Worm (Caenorhabditis elegans) whole organism, late embryonic: ENCODE data around the gene T04C12.33.

Source experiments
- C08G9.2 ChIP-seq: sonication (generic microtip); optimal IDR thresholded peaks from 2 replicates; lab custom pipeline; 2016; ENCODE audit warnings: mild to moderate bottlenecking, missing genetic modification characterization, moderate library complexity, missing compliant biosample characterization
- C38D4.7 ChIP-seq: fragments of 200-800 bp; sonication (Bioruptor generic); optimal IDR thresholded peaks from 2 replicates; lab custom pipeline; 2018; ENCODE audit warnings: mild to moderate bottlenecking, missing genetic modification characterization, moderate library complexity, missing compliant biosample characterization
- K09A11.1 ChIP-seq: sonication (generic microtip); optimal IDR thresholded peaks from 2 replicates; lab custom pipeline; 2017; ENCODE audit warnings: antibody characterized with exemption, mild to moderate bottlenecking, missing genetic modification characterization, missing compliant biosample characterization; ENCODE audit not compliant: insufficient read depth
- Y22D7AL.16 ChIP-seq: sonication (generic microtip); optimal IDR thresholded peaks from 2 replicates; lab custom pipeline; 2016; ENCODE audit warnings: missing genetic modification characterization, missing compliant biosample characterization
- ceh-14 ChIP-seq: sonication (generic microtip); optimal IDR thresholded peaks from 2 replicates; lab custom pipeline; 2016; ENCODE audit warnings: missing genotype, missing genetic modification characterization, missing compliant biosample characterization
- ceh-19 ChIP-seq: fragments of 200-800 bp; sonication (Bioruptor generic); optimal IDR thresholded peaks from 2 replicates; lab custom pipeline; 2018; ENCODE audit warnings: mild to moderate bottlenecking, missing genetic modification characterization, missing compliant biosample characterization
- ceh-2 ChIP-seq: sonication (generic microtip); optimal IDR thresholded peaks from 2 replicates; lab custom pipeline; 2016; ENCODE audit warnings: missing genotype, missing genetic modification characterization, missing compliant biosample characterization
- ceh-22 ChIP-seq: sonication (generic microtip); optimal IDR thresholded peaks from 2 replicates; lab custom pipeline; 2017; ENCODE audit warnings: missing biosample characterization, missing genetic modification characterization
- ceh-31 ChIP-seq: sonication (generic microtip); optimal IDR thresholded peaks from 2 replicates; lab custom pipeline; 2016; ENCODE audit warnings: missing genetic modification characterization, missing compliant biosample characterization
- ceh-34 ChIP-seq: sonication (generic microtip); optimal IDR thresholded peaks from 2 replicates; lab custom pipeline; 2016; ENCODE audit warnings: mild to moderate bottlenecking, missing genetic modification characterization, missing compliant biosample characterization
- ceh-45 ChIP-seq: fragments of 200-800 bp; sonication (Bioruptor generic); IDR thresholded peaks from 2 replicates; pipeline ENCODE4 v1.3.6; 2022; ENCODE audit warnings: missing genetic modification reagents, missing genetic modification characterization, missing compliant biosample characterization
- ceh-48 ChIP-seq: sonication (generic microtip); optimal IDR thresholded peaks from 2 replicates; lab custom pipeline; 2016; ENCODE audit warnings: missing genetic modification characterization, inconsistent platforms, missing compliant biosample characterization
- ceh-6 ChIP-seq: fragments of 200-800 bp; sonication (Bioruptor generic); optimal IDR thresholded peaks from 2 replicates; lab custom pipeline; 2018; ENCODE audit warnings: mild to moderate bottlenecking, missing genetic modification characterization, missing compliant biosample characterization
- ceh-9 ChIP-seq: sonication (generic microtip); optimal IDR thresholded peaks from 2 replicates; lab custom pipeline; 2016; ENCODE audit warnings: mild to moderate bottlenecking, missing genetic modification characterization, inconsistent platforms, missing compliant biosample characterization
- che-1 ChIP-seq: sonication (generic microtip); optimal IDR thresholded peaks from 2 replicates; lab custom pipeline; 2016; ENCODE audit warnings: mild to moderate bottlenecking, missing genetic modification characterization, missing compliant biosample characterization
- dmd-4 ChIP-seq: sonication (generic microtip); optimal IDR thresholded peaks from 2 replicates; lab custom pipeline; 2016; ENCODE audit warnings: borderline replicate concordance, missing genetic modification characterization, missing compliant biosample characterization
- dve-1 ChIP-seq: sonication (generic microtip); optimal IDR thresholded peaks from 2 replicates; lab custom pipeline; 2017; ENCODE audit warnings: antibody characterized with exemption, mild to moderate bottlenecking, missing genetic modification characterization, missing compliant biosample characterization
- elt-4 ChIP-seq: sonication (generic microtip); optimal IDR thresholded peaks from 2 replicates; lab custom pipeline; 2016; ENCODE audit warnings: missing genetic modification characterization, missing compliant biosample characterization
- ets-4 ChIP-seq: sonication (generic microtip); optimal IDR thresholded peaks from 2 replicates; lab custom pipeline; 2016; ENCODE audit warnings: missing genetic modification characterization, missing compliant biosample characterization
- fkh-10 ChIP-seq: fragments of 150-350 bp; optimal IDR thresholded peaks from 2 replicates; lab custom pipeline; 2014; ENCODE audit warnings: missing biosample characterization, missing genetic modification reagents, missing genetic modification characterization
- gmeb-2 ChIP-seq: sonication (generic microtip); optimal IDR thresholded peaks from 2 replicates; lab custom pipeline; 2016; ENCODE audit warnings: missing genetic modification characterization, inconsistent platforms, missing compliant biosample characterization
- hlh-15 ChIP-seq: sonication (generic microtip); optimal IDR thresholded peaks from 2 replicates; lab custom pipeline; 2016; ENCODE audit warnings: missing genetic modification characterization, missing compliant biosample characterization
- hlh-6 ChIP-seq: sonication (generic microtip); optimal IDR thresholded peaks from 2 replicates; lab custom pipeline; 2016; ENCODE audit warnings: missing genotype, missing genetic modification characterization, missing compliant biosample characterization
- hlh-8 ChIP-seq: sonication (generic microtip); optimal IDR thresholded peaks from 2 replicates; lab custom pipeline; 2016; ENCODE audit warnings: missing genotype, missing genetic modification characterization, missing compliant biosample characterization
- lim-6 ChIP-seq: sonication (generic microtip); optimal IDR thresholded peaks from 2 replicates; lab custom pipeline; 2016; ENCODE audit warnings: missing genetic modification characterization, missing compliant biosample characterization
- lin-11 ChIP-seq: fragments of 200-800 bp; sonication (Bioruptor generic); optimal IDR thresholded peaks from 2 replicates; lab custom pipeline; 2018; ENCODE audit warnings: mild to moderate bottlenecking, missing genetic modification characterization, missing compliant biosample characterization
- mec-3 ChIP-seq: sonication (generic microtip); optimal IDR thresholded peaks from 2 replicates; lab custom pipeline; 2016; ENCODE audit warnings: borderline replicate concordance, missing genetic modification characterization, missing compliant biosample characterization
- nfya-1 ChIP-seq: sonication (generic microtip); optimal IDR thresholded peaks from 2 replicates; lab custom pipeline; 2017; ENCODE audit warnings: missing genetic modification characterization, mild to moderate bottlenecking, missing compliant biosample characterization, antibody characterized with exemption, moderate library complexity
- npax-4 ChIP-seq: sonication (generic microtip); optimal IDR thresholded peaks from 2 replicates; lab custom pipeline; 2016; ENCODE audit warnings: missing genetic modification characterization, missing compliant biosample characterization
- pag-3 ChIP-seq: sonication (generic microtip); optimal IDR thresholded peaks from 2 replicates; lab custom pipeline; 2016; ENCODE audit warnings: missing compliant biosample characterization, missing genetic modification characterization, borderline replicate concordance
- pat-9 ChIP-seq: fragments of 200-800 bp; sonication (Bioruptor generic); optimal IDR thresholded peaks from 2 replicates; lab custom pipeline; 2018; ENCODE audit warnings: mild to moderate bottlenecking, missing genetic modification characterization, moderate library complexity, missing compliant biosample characterization
- pha-2 ChIP-seq: sonication (generic microtip); optimal IDR thresholded peaks from 2 replicates; lab custom pipeline; 2017; ENCODE audit warnings: mild to moderate bottlenecking, missing genetic modification characterization, missing compliant biosample characterization
- pha-4 ChIP-seq: fragments of 150-350 bp; optimal IDR thresholded peaks from 2 replicates; lab custom pipeline; 2018; ENCODE audit warnings: missing biosample characterization, missing genetic modification reagents, missing genetic modification characterization
- pros-1 ChIP-seq: fragments of 150-350 bp; optimal IDR thresholded peaks from 2 replicates; lab custom pipeline; 2014; ENCODE audit warnings: missing biosample characterization, missing genetic modification reagents, missing genetic modification characterization
- rnt-1 ChIP-seq: sonication (generic microtip); optimal IDR thresholded peaks from 2 replicates; lab custom pipeline; 2016; ENCODE audit warnings: missing genetic modification characterization, missing compliant biosample characterization
- sdc-2 ChIP-seq: sonication (generic microtip); optimal IDR thresholded peaks from 2 replicates; lab custom pipeline; 2016; ENCODE audit warnings: missing genotype, missing genetic modification characterization, missing compliant biosample characterization
- sox-2 ChIP-seq: fragments of 200-800 bp; sonication (Bioruptor generic); IDR thresholded peaks from 2 replicates; pipeline ENCODE4 v1.3.6; 2022; ENCODE audit warnings: missing genetic modification reagents, missing genetic modification characterization, missing compliant biosample characterization
- sox-4 ChIP-seq: sonication (generic microtip); optimal IDR thresholded peaks from 2 replicates; lab custom pipeline; 2017; ENCODE audit warnings: mild to moderate bottlenecking, missing genetic modification characterization, inconsistent platforms, missing compliant biosample characterization
- syd-9 ChIP-seq: sonication (generic microtip); optimal IDR thresholded peaks from 2 replicates; lab custom pipeline; 2016; ENCODE audit warnings: mild to moderate bottlenecking, missing genetic modification characterization, moderate library complexity, missing compliant biosample characterization
- tbx-2 ChIP-seq: sonication (generic microtip); optimal IDR thresholded peaks from 2 replicates; lab custom pipeline; 2016; ENCODE audit warnings: missing genetic modification characterization, missing compliant biosample characterization
- ttx-3 ChIP-seq: sonication (generic microtip); optimal IDR thresholded peaks from 2 replicates; lab custom pipeline; 2016; ENCODE audit warnings: missing genetic modification reagents, missing genetic modification characterization, missing compliant biosample characterization
- unc-42 ChIP-seq: sonication (generic microtip); optimal IDR thresholded peaks from 2 replicates; lab custom pipeline; 2016; ENCODE audit warnings: missing genotype, missing genetic modification characterization, missing compliant biosample characterization
- unc-55 ChIP-seq: sonication (generic microtip); optimal IDR thresholded peaks from 2 replicates; lab custom pipeline; 2017; ENCODE audit warnings: missing biosample characterization, missing genetic modification reagents, missing genetic modification characterization
- zip-5 ChIP-seq: sonication (generic microtip); optimal IDR thresholded peaks from 2 replicates; lab custom pipeline; 2016; ENCODE audit warnings: missing genetic modification characterization, missing compliant biosample characterization
- ztf-16 ChIP-seq: sonication (generic microtip); optimal IDR thresholded peaks from 2 replicates; lab custom pipeline; 2017; ENCODE audit warnings: missing genetic modification characterization, missing compliant biosample characterization

T04C12.33 gene

DNA sequence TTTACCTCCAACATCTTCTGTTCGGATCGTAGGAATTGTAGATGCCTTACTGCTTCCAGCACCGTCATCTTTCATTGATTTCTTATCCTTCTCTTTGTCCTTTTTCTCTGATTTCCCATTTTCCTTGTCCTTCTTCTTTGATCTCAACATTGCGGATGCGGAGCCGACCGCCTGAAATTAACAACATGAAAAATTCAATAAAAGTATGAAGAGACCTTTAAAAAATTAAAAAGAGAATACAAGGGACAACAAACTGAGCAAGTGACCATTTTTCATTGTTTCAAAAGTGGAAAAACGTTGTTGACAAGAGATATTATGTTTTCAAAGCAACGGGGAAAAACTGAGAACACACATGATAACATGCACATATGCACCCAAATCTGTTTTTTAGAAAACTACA, 21.3 kb upstream of the T04C12.33 start:
- TF ChIP-seq K09A11.1: no peak

DNA sequence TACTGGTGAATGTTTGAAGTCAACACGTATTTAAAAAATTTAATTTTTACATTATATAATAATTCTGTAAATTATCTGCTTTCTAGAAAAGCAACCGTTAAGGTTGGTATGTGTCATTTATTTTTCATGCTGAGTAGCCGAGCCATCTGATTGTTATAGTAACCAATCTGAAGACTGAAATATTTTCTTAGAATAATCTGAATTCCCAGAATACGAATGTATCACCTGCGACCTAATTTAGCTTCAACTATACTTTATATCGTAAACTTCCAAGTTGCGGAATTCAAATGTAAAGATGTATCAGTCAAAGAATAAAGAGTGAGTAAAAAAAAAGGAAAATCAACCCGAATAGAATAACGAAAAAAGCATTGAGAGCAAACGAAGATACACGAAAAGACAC, 18.8 kb upstream of the T04C12.33 start:
- no peak for TF ChIP-seq unc-42 (tag; lab: Kevin White, UChicago)
- no peak for TF ChIP-seq ztf-16
- TF ChIP-seq ceh-45 (GFP tag; lab: Robert Waterston, UW): no peak
- TF ChIP-seq ceh-34: no peak
- TF ChIP-seq pros-1 (tag; lab: Kevin White, UChicago): no peak
- no peak for TF ChIP-seq ceh-9
- no peak for TF ChIP-seq sox-2 (GFP tag; lab: Robert Waterston, UW)
- no peak for TF ChIP-seq dve-1
- TF ChIP-seq nfya-1: no peak
- no peak for TF ChIP-seq lin-11 (tag; lab: Kevin White, UChicago)
- no peak for TF ChIP-seq ttx-3 (tag; lab: Kevin White, UChicago)

DNA sequence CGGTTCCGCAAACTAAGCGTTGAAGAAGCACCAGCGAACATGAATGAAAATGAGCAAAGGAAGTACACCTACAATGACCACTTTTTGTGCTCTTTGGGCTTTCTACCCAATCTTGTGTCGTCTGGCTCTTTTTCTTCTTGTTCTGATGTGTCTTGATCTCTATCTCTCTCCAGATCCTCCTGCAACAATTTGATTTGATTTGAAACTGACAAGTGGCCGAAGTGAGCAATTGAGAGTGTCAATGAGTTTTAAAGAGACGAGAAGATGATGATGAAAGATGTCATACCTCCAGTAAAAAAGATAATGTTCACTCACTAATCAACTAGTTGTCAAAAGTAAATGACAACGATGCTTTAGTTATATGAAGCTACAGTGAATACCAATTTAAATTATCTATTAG, 17.3 kb upstream of the T04C12.33 start, which contains the start of gene pptr-2:
pptr-2 (minus strand) TSS at position 184 of the 400 bp plus-strand sequence.
- peak; percentile 92 for TF ChIP-seq unc-55
- TF ChIP-seq syd-9 (tag; lab: Kevin White, UChicago): no peak
- peak; percentile 32 for TF ChIP-seq rnt-1 (tag; lab: Kevin White, UChicago)
- TF ChIP-seq ttx-3 (tag; lab: Kevin White, UChicago): no peak
- TF ChIP-seq, all 69 proteins: peak for 2

DNA sequence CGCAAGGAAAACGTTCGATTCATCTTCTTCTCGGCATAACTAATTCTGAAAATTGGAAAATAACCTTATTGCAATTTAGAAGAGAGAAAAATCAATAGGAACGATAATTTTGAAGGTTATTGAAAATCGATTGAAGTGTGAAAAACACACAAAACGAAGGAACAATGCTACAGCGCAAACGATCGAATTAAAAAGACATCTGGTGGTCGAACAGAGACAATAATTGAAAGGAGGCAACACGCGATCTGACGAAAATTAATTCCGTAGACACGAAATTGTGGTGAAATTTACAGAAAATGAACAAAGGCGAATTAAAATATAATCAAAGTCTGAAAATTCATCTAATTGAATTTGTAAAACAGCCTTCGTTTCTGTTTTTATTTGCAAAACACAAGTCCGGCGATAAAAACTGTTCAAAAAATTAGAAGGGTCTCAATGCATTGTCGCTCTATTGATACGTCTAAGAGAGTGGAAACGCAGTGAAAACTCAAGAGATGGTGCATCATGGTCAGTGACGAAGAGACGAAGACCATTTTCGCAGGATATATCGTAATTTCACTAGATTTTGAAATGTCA, 12.6 kb upstream of the T04C12.33 start, which contains the start of gene pak-2:
pak-2 (minus strand) TSS at position 51 of the 576 bp plus-strand sequence.
- peak; percentile 97 for TF ChIP-seq ets-4 (tag; lab: Kevin White, UChicago)
- peak; percentile 96 for TF ChIP-seq C08G9.2 (tag; lab: Kevin White, UChicago)
- TF ChIP-seq K09A11.1: no peak
- peak; percentile 19 for TF ChIP-seq dve-1
- no peak for TF ChIP-seq sox-2 (GFP tag; lab: Robert Waterston, UW)
- TF ChIP-seq pat-9 (tag; lab: Kevin White, UChicago): no peak
- no peak for TF ChIP-seq fkh-10 (GFP tag; lab: Kevin White, UChicago)
- TF ChIP-seq Y22D7AL.16 (tag; lab: Kevin White, UChicago): no peak
- TF ChIP-seq ceh-2 (tag; lab: Kevin White, UChicago): peak; percentile 93
- peak; percentile 44 for TF ChIP-seq pha-2 (tag; lab: Kevin White, UChicago)
- peak; percentile 87 for TF ChIP-seq mec-3 (tag; lab: Kevin White, UChicago)
- TF ChIP-seq pag-3 (tag; lab: Kevin White, UChicago): no peak
- peak; percentile 73 for TF ChIP-seq hlh-6 (tag; lab: Kevin White, UChicago)
- peak; percentile 92 for TF ChIP-seq lim-6
- peak; percentile 98 for TF ChIP-seq tbx-2 (tag; lab: Kevin White, UChicago)
- peak; percentile 84 for TF ChIP-seq ceh-34
- TF ChIP-seq ceh-19 (GFP tag; lab: Kevin White, UChicago): peak; percentile 59
- TF ChIP-seq ceh-31 (tag; lab: Kevin White, UChicago): peak; percentile 100
- no peak for TF ChIP-seq elt-4 (tag; lab: Kevin White, UChicago)
- peak; percentile 34 for TF ChIP-seq dmd-4 (tag; lab: Kevin White, UChicago)
- peak; percentile 0 for TF ChIP-seq sox-4 (tag; lab: Kevin White, UChicago)
- TF ChIP-seq gmeb-2 (tag; lab: Kevin White, UChicago): peak; percentile 39
- peak; percentile 95 for TF ChIP-seq ceh-14 (tag; lab: Kevin White, UChicago)
- peak; percentile 94 for TF ChIP-seq rnt-1 (tag; lab: Kevin White, UChicago)
- TF ChIP-seq che-1 (tag; lab: Kevin White, UChicago): peak; percentile 44
- peak; percentile 83 for TF ChIP-seq hlh-8 (tag; lab: Kevin White, UChicago)
- TF ChIP-seq lin-11 (tag; lab: Kevin White, UChicago): no peak
- peak; percentile 66 for TF ChIP-seq hlh-15 (tag; lab: Kevin White, UChicago)
- no peak for TF ChIP-seq ceh-22 (tag; lab: Kevin White, UChicago)
- TF ChIP-seq npax-4: no peak
- TF ChIP-seq pros-1 (tag; lab: Kevin White, UChicago): no peak
- no peak for TF ChIP-seq ceh-48 (tag; lab: Kevin White, UChicago)
- peak; percentile 70 for TF ChIP-seq ztf-16
- peak; percentile 14 for TF ChIP-seq C38D4.7
- TF ChIP-seq ceh-6 (GFP tag; lab: Kevin White, UChicago): peak; percentile 43
- TF ChIP-seq sdc-2 (tag; lab: Kevin White, UChicago): peak; percentile 36
- no peak for TF ChIP-seq pha-4
- peak; percentile 94 for TF ChIP-seq zip-5 (tag; lab: Kevin White, UChicago)
